Worm (Caenorhabditis elegans): ENCODE data around the gene C17B7.8.

Gene C17B7.8

ce11 chrV:3318975-3319374 lies 5.1 kb downstream of the C17B7.8 start, which contains the start of gene F35F10.13:
F35F10.13 (minus strand) TSS chrV:3319075.
- no peak for TF ChIP-seq elt-1 (tag; optimal IDR thresholded peaks at IDR 0.05; ENCODE audit: borderline replicate concordance, insufficient read depth)
- TF ChIP-seq nhr-12 (tag; optimal IDR thresholded peaks at IDR 0.05), result no peak
- no peak for TF ChIP-seq unc-120 (tag; optimal IDR thresholded peaks at IDR 0.05; ENCODE audit: poor library complexity, severe bottlenecking)
- no peak for TF ChIP-seq lsy-2 (tag; optimal IDR thresholded peaks at IDR 0.05)
- TF ChIP-seq hlh-1 (tag; optimal IDR thresholded peaks at IDR 0.05), result no peak
- no peak for TF ChIP-seq snpc-4 (tag; optimal IDR thresholded peaks at IDR 0.05)
- no peak for TF ChIP-seq pha-4 (tag; optimal IDR thresholded peaks at IDR 0.05)
- TF ChIP-seq nhr-28 (tag; optimal IDR thresholded peaks at IDR 0.05), result no peak
- no peak for TF ChIP-seq drap-1 (GFP tag; optimal IDR thresholded peaks at IDR 0.05)
- TF ChIP-seq nhr-237 (tag; optimal IDR thresholded peaks at IDR 0.05), result no peak
- TF ChIP-seq ceh-39 (tag; optimal IDR thresholded peaks at IDR 0.05), result no peak
- no peak for TF ChIP-seq mab-5 (tag; optimal IDR thresholded peaks at IDR 0.05)
- no peak for TF ChIP-seq bed-3 (GFP tag; optimal IDR thresholded peaks at IDR 0.05)
- no peak for TF ChIP-seq ces-1 (GFP tag; optimal IDR thresholded peaks at IDR 0.05)
- no peak for TF ChIP-seq tbx-8 (GFP tag; optimal IDR thresholded peaks at IDR 0.05)
- TF ChIP-seq sptf-1 (tag; optimal IDR thresholded peaks at IDR 0.05), result no peak
- no peak for TF ChIP-seq flh-1 (GFP tag; optimal IDR thresholded peaks at IDR 0.05)

ce11 chrV:3316108-3316507 lies 8.0 kb downstream of the C17B7.8 start, which contains the start of gene F35F10.1:
F35F10.1 (plus strand) TSS chrV:3316307.
- TF ChIP-seq ces-1 (GFP tag; optimal IDR thresholded peaks at IDR 0.05), result no peak
- TF ChIP-seq nhr-2 (tag; optimal IDR thresholded peaks at IDR 0.05), result no peak
- TF ChIP-seq nhr-12 (tag; optimal IDR thresholded peaks at IDR 0.05), result no peak
- TF ChIP-seq mab-5 (tag; optimal IDR thresholded peaks at IDR 0.05), result no peak
- TF ChIP-seq cnd-1 (tag; optimal IDR thresholded peaks at IDR 0.05), result no peak
- TF ChIP-seq mep-1 (tag; optimal IDR thresholded peaks at IDR 0.05), result no peak
- no peak for TF ChIP-seq nhr-28 (tag; optimal IDR thresholded peaks at IDR 0.05)
- TF ChIP-seq ceh-43 (GFP tag; optimal IDR thresholded peaks at IDR 0.05), result no peak
- no peak for TF ChIP-seq elt-1 (tag; optimal IDR thresholded peaks at IDR 0.05; ENCODE audit: borderline replicate concordance, insufficient read depth)
- no peak for TF ChIP-seq bed-3 (GFP tag; optimal IDR thresholded peaks at IDR 0.05)
- TF ChIP-seq sem-2 (GFP tag; optimal IDR thresholded peaks at IDR 0.05), result no peak
- no peak for TF ChIP-seq ceh-39 (tag; optimal IDR thresholded peaks at IDR 0.05)
- TF ChIP-seq unc-120 (tag; optimal IDR thresholded peaks at IDR 0.05; ENCODE audit: poor library complexity, severe bottlenecking), result no peak
- TF ChIP-seq lin-32 (GFP tag; optimal IDR thresholded peaks at IDR 0.05), result no peak

- TF ChIP-seq mep-1 (tag; optimal IDR thresholded peaks at IDR 0.05) (peak; percentile 4), hlh-1 (tag; optimal IDR thresholded peaks at IDR 0.05) (peak; percentile 49), nhr-237 (tag; optimal IDR thresholded peaks at IDR 0.05) (peak; percentile 19), ztf-11 (tag; optimal IDR thresholded peaks at IDR 0.05) (no peak)
These were observed 8.8 kb downstream of the C17B7.8 start, which contains the start of gene arrd-19 for ce11 chrV:3315308-3315707. arrd-19 (minus strand) TSS chrV:3315516.

- TF ChIP-seq ztf-11 (tag; optimal IDR thresholded peaks at IDR 0.05) (no peak), hlh-1 (tag; optimal IDR thresholded peaks at IDR 0.05) (peak; percentile 3), elt-1 (tag; optimal IDR thresholded peaks at IDR 0.05; ENCODE audit: borderline replicate concordance, insufficient read depth) (no peak), lin-13 (tag; optimal IDR thresholded peaks at IDR 0.05) (no peak), unc-62 (GFP tag; optimal IDR thresholded peaks at IDR 0.05) (no peak), ces-1 (GFP tag; optimal IDR thresholded peaks at IDR 0.05) (peak; percentile 10), nhr-28 (tag; optimal IDR thresholded peaks at IDR 0.05) (no peak)
These were observed 11.9 kb downstream of the C17B7.8 start, which contains the start of gene arrd-18 for ce11 chrV:3312067-3312666. arrd-18 (minus strand) TSS chrV:3312117.

ce11 chrV:3308169-3308568 lies 15.9 kb downstream of the C17B7.8 start, which contains the start of gene srbc-3:
srbc-3 (plus strand) TSS chrV:3308469.
- TF ChIP-seq sem-2 (GFP tag; optimal IDR thresholded peaks at IDR 0.05) (no peak), unc-120 (tag; optimal IDR thresholded peaks at IDR 0.05; ENCODE audit: poor library complexity, severe bottlenecking) (no peak), blmp-1 (tag; optimal IDR thresholded peaks at IDR 0.05) (no peak), ceh-83 (GFP tag; optimal IDR thresholded peaks at IDR 0.05) (no peak), tbx-8 (GFP tag; optimal IDR thresholded peaks at IDR 0.05) (no peak)

- TF ChIP-seq ham-2 (GFP tag; optimal IDR thresholded peaks at IDR 0.05) (no peak), cnd-1 (tag; optimal IDR thresholded peaks at IDR 0.05) (no peak), ceh-43 (GFP tag; optimal IDR thresholded peaks at IDR 0.05) (no peak), drap-1 (GFP tag; optimal IDR thresholded peaks at IDR 0.05) (no peak), mep-1 (tag; optimal IDR thresholded peaks at IDR 0.05) (no peak)
These were observed 22.2 kb downstream of the C17B7.8 start, which contains the start of gene srbc-1 for ce11 chrV:3301898-3302297. srbc-1 (minus strand) TSS chrV:3301998.

Data from whole organism, mixed stage, embryonic.